Fruit fly (Drosophila melanogaster) whole organism, embryonic: ENCODE data around the gene Ccn.

Experiments
- ATbp ChIP-seq: fragments of 200-800 bp; sonication (Bioruptor generic); optimal IDR thresholded peaks from 2 replicates; lab custom pipeline; 2017; ENCODE audit warnings: missing biosample characterization, mild to moderate bottlenecking, missing genetic modification characterization, missing genetic modification reagents
- Antp ChIP-seq: fragments of 200-800 bp; sonication (Bioruptor generic); optimal IDR thresholded peaks from 3 replicates; lab custom pipeline; 2016; ENCODE audit warnings: missing biosample characterization, missing genetic modification characterization
- CG10565 ChIP-seq: fragments of 200-800 bp; sonication (Bioruptor generic); optimal IDR thresholded peaks from 3 replicates; lab custom pipeline; 2016; ENCODE audit warnings: missing biosample characterization, mild to moderate bottlenecking, missing genetic modification characterization
- CG10654 ChIP-seq: fragments of 200-800 bp; sonication (Bioruptor generic); optimal IDR thresholded peaks from 2 replicates; lab custom pipeline; 2016; ENCODE audit warnings: missing biosample characterization, missing genetic modification characterization
- CG11456 ChIP-seq: fragments of 200-800 bp; sonication (Bioruptor generic); IDR thresholded peaks from 3 replicates; pipeline ENCODE4 v1.3.6; 2022; ENCODE audit warnings: missing biosample characterization, missing genetic modification characterization
- CG14667 ChIP-seq: fragments of 200-800 bp; sonication (Bioruptor generic); IDR thresholded peaks from 2 replicates; pipeline ENCODE4 v1.3.6; 2022; ENCODE audit warnings: missing biosample characterization, missing genetic modification characterization
- CG15073 ChIP-seq: fragments of 200-800 bp; sonication (Bioruptor generic); optimal IDR thresholded peaks from 2 replicates; lab custom pipeline; 2016; ENCODE audit warnings: missing biosample characterization, missing genetic modification characterization
- CG15601 ChIP-seq: fragments of 200-800 bp; sonication (Bioruptor generic); optimal IDR thresholded peaks from 3 replicates; lab custom pipeline; 2019; ENCODE audit warnings: missing biosample characterization, mild to moderate bottlenecking, missing genetic modification characterization, moderate library complexity
- CG17361 ChIP-seq: fragments of 200-800 bp; sonication (Bioruptor generic); IDR thresholded peaks from 3 replicates; pipeline ENCODE4 v1.3.6; 2022; ENCODE audit warnings: missing biosample characterization, missing genetic modification characterization
- CG1792 ChIP-seq: fragments of 200-800 bp; sonication (Bioruptor generic); optimal IDR thresholded peaks from 2 replicates; lab custom pipeline; 2016; ENCODE audit warnings: missing biosample characterization, missing genetic modification characterization
- CG2116 ChIP-seq: fragments of 200-800 bp; sonication (Bioruptor generic); optimal IDR thresholded peaks from 3 replicates; lab custom pipeline; 2018; ENCODE audit warnings: missing biosample characterization, mild to moderate bottlenecking, missing genetic modification characterization
- CG30020 ChIP-seq: fragments of 200-800 bp; optimal IDR thresholded peaks from 2 replicates; lab custom pipeline; 2019; ENCODE audit warnings: missing biosample characterization, mild to moderate bottlenecking, missing genetic modification characterization, moderate library complexity
- CG31365 ChIP-seq: fragments of 200-800 bp; sonication (Bioruptor generic); optimal IDR thresholded peaks from 2 replicates; lab custom pipeline; 2018; ENCODE audit warnings: missing biosample characterization, mild to moderate bottlenecking, missing genetic modification characterization
- CG5245 ChIP-seq: fragments of 200-800 bp; sonication (Bioruptor generic); optimal IDR thresholded peaks from 3 replicates; lab custom pipeline; 2016; ENCODE audit warnings: missing biosample characterization, missing genetic modification characterization
- CG7357 ChIP-seq: fragments of 200-800 bp; sonication (Bioruptor generic); IDR thresholded peaks from 3 replicates; pipeline ENCODE4 v1.3.6; 2022; ENCODE audit warnings: missing biosample characterization, missing genetic modification characterization
- CG8281 ChIP-seq: fragments of 200-800 bp; sonication (Bioruptor generic); optimal IDR thresholded peaks from 2 replicates; lab custom pipeline; 2018; ENCODE audit warnings: missing biosample characterization, mild to moderate bottlenecking, missing genetic modification characterization, moderate library complexity
- CG8765 ChIP-seq: fragments of 200-800 bp; sonication (Bioruptor generic); IDR thresholded peaks from 2 replicates; pipeline ENCODE4 v1.3.6; 2022; ENCODE audit warnings: missing biosample characterization, missing genetic modification characterization
- CG9797 ChIP-seq: fragments of 200-800 bp; sonication (Bioruptor generic); optimal IDR thresholded peaks from 3 replicates; lab custom pipeline; 2018; ENCODE audit warnings: missing biosample characterization, mild to moderate bottlenecking, missing genetic modification characterization
- CG9876 ChIP-seq: fragments of 200-800 bp; sonication (Bioruptor generic); optimal IDR thresholded peaks from 2 replicates; lab custom pipeline; 2016; ENCODE audit warnings: missing biosample characterization, missing genetic modification characterization
- Fer3 ChIP-seq: fragments of 200-800 bp; sonication (Bioruptor generic); optimal IDR thresholded peaks from 2 replicates; lab custom pipeline; 2018; ENCODE audit warnings: missing biosample characterization, mild to moderate bottlenecking, missing genetic modification characterization, moderate library complexity
- HmgZ ChIP-seq: fragments of 200-800 bp; sonication (Bioruptor generic); optimal IDR thresholded peaks from 2 replicates; lab custom pipeline; 2018; ENCODE audit warnings: missing biosample characterization, mild to moderate bottlenecking, missing genetic modification characterization
- Hmr ChIP-seq: fragments of 200-800 bp; sonication (Bioruptor generic); optimal IDR thresholded peaks from 3 replicates; lab custom pipeline; 2017; ENCODE audit warnings: mild to moderate bottlenecking, missing biosample characterization, missing genetic modification reagents, missing genetic modification characterization
- Nf-YB ChIP-seq: fragments of 200-800 bp; sonication (Bioruptor generic); optimal IDR thresholded peaks from 3 replicates; lab custom pipeline; 2019; ENCODE audit warnings: missing biosample characterization, mild to moderate bottlenecking, missing genetic modification characterization, moderate library complexity
- Poxn ChIP-seq: fragments of 200-800 bp; sonication (Bioruptor generic); IDR thresholded peaks from 2 replicates; pipeline ENCODE4 v1.3.6; 2022; ENCODE audit warnings: missing biosample characterization, missing genetic modification characterization
- Rfx ChIP-seq: fragments of 200-800 bp; sonication (Bioruptor generic); IDR thresholded peaks from 2 replicates; pipeline ENCODE4 v1.3.6; 2022; ENCODE audit warnings: missing biosample characterization, missing genetic modification characterization
- Vsx1 ChIP-seq: fragments of 200-800 bp; sonication (Bioruptor generic); optimal IDR thresholded peaks from 2 replicates; lab custom pipeline; 2017; ENCODE audit warnings: missing biosample characterization, mild to moderate bottlenecking, missing genetic modification characterization, missing genetic modification reagents
- ash1 ChIP-seq: fragments of 200-800 bp; sonication (Bioruptor generic); optimal IDR thresholded peaks from 2 replicates; lab custom pipeline; 2018; ENCODE audit warnings: missing biosample characterization, mild to moderate bottlenecking, missing genetic modification characterization
- chn ChIP-seq: fragments of 200-800 bp; sonication (Bioruptor generic); optimal IDR thresholded peaks from 2 replicates; lab custom pipeline; 2016; ENCODE audit warnings: missing biosample characterization, missing genetic modification characterization
- crol ChIP-seq: fragments of 200-800 bp; sonication (Bioruptor generic); IDR thresholded peaks from 2 replicates; pipeline ENCODE4 v1.3.6; 2022; ENCODE audit warnings: missing biosample characterization, missing genetic modification characterization
- dan ChIP-seq: fragments of 200-800 bp; sonication (Bioruptor generic); IDR thresholded peaks from 2 replicates; pipeline ENCODE4 v1.3.6; 2022; ENCODE audit warnings: missing biosample characterization, missing genetic modification characterization
- dysf ChIP-seq: fragments of 200-800 bp; sonication (Bioruptor generic); IDR thresholded peaks from 3 replicates; pipeline ENCODE4 v1.3.6; 2022; ENCODE audit warnings: missing biosample characterization, missing genetic modification characterization
- esg ChIP-seq: fragments of 200-800 bp; sonication (Bioruptor generic); conservative IDR thresholded peaks from 2 replicates; pipeline ENCODE4 v1.3.6; 2022; ENCODE audit warnings: missing biosample characterization, missing genetic modification characterization
- exex ChIP-seq: fragments of 200-800 bp; sonication (Bioruptor generic); optimal IDR thresholded peaks from 4 replicates; lab custom pipeline; 2018; ENCODE audit warnings: missing biosample characterization, mild to moderate bottlenecking, missing genetic modification characterization, moderate library complexity
- fd102C ChIP-seq: fragments of 200-800 bp; sonication (Bioruptor generic); optimal IDR thresholded peaks from 2 replicates; lab custom pipeline; 2018; ENCODE audit warnings: missing biosample characterization, mild to moderate bottlenecking, missing genetic modification characterization, moderate library complexity
- jing ChIP-seq: fragments of 200-800 bp; sonication (Bioruptor generic); optimal IDR thresholded peaks from 2 replicates; lab custom pipeline; 2018; ENCODE audit warnings: missing biosample characterization, mild to moderate bottlenecking, missing genetic modification characterization
- kni ChIP-seq: fragments of 200-800 bp; sonication (Bioruptor generic); optimal IDR thresholded peaks from 3 replicates; lab custom pipeline; 2017; ENCODE audit warnings: mild to moderate bottlenecking, missing biosample characterization, missing genetic modification reagents, missing genetic modification characterization
- lab ChIP-seq: fragments of 200-800 bp; sonication (Bioruptor generic); optimal IDR thresholded peaks from 3 replicates; lab custom pipeline; 2017; ENCODE audit warnings: missing biosample characterization, missing genetic modification characterization, mild to moderate bottlenecking, moderate library complexity, missing genetic modification reagents
- maf-S ChIP-seq: fragments of 200-800 bp; sonication (Bioruptor generic); optimal IDR thresholded peaks from 2 replicates; lab custom pipeline; 2016; ENCODE audit warnings: missing biosample characterization, missing genetic modification characterization
- pan ChIP-seq, 4 experiments: fragments of >200 bp in 3 of 4; fragments of 200-800 bp in 1 of 4; sonication (Bioruptor generic) in 1 of 4; optimal IDR thresholded peaks in 3 of 4; IDR thresholded peaks in 1 of 4; 2 replicates each; pipeline versions ENCODE4 v1.3.6 to Lab custom; 2017 to 2022; ENCODE audit warnings: missing biosample characterization in 2 of 4, missing genetic modification characterization in 2 of 4, mixed read lengths in 1 of 4
- peb ChIP-seq: fragments of 200-800 bp; sonication (Bioruptor generic); IDR thresholded peaks from 2 replicates; pipeline ENCODE4 v1.3.6; 2022; ENCODE audit warnings: missing biosample characterization, missing genetic modification characterization
- pita ChIP-seq: fragments of 200-800 bp; sonication (Bioruptor generic); optimal IDR thresholded peaks from 2 replicates; lab custom pipeline; 2017; ENCODE audit warnings: missing biosample characterization, mild to moderate bottlenecking, missing genetic modification characterization
- ranshi ChIP-seq: fragments of 200-800 bp; sonication (Bioruptor generic); IDR thresholded peaks from 2 replicates; pipeline ENCODE4 v1.3.6; 2022; ENCODE audit warnings: missing biosample characterization, missing genetic modification characterization
- row ChIP-seq: fragments of 200-800 bp; sonication (Bioruptor generic); IDR thresholded peaks from 3 replicates; pipeline ENCODE4 v1.3.6; 2022; ENCODE audit warnings: missing biosample characterization, missing genetic modification characterization
- sens ChIP-seq: fragments of 200-800 bp; sonication (Bioruptor generic); peaks from one replicate; lab custom pipeline; 2016; ENCODE audit warnings: missing biosample characterization, missing genetic modification characterization
- stwl ChIP-seq: fragments of 200-800 bp; sonication (Bioruptor generic); optimal IDR thresholded peaks from 3 replicates; lab custom pipeline; 2018; ENCODE audit warnings: missing biosample characterization, mild to moderate bottlenecking, missing genetic modification characterization, moderate library complexity
- tll ChIP-seq, 2 experiments: fragments of 200-800 bp in 1 of 2; fragments of >200 bp in 1 of 2; sonication (Bioruptor generic) in 1 of 2; optimal IDR thresholded peaks; 2 replicates each; lab custom pipeline; 2017 to 2019; ENCODE audit warnings: missing biosample characterization in 2 of 2, missing genetic modification characterization in 2 of 2, mild to moderate bottlenecking in 1 of 2, moderate library complexity in 1 of 2
- toy ChIP-seq: fragments of 200-800 bp; sonication (Bioruptor generic); IDR thresholded peaks from 2 replicates; pipeline ENCODE4 v1.3.6; 2022; ENCODE audit warnings: missing biosample characterization, missing genetic modification characterization
- ttk ChIP-seq: fragments of 200-800 bp; sonication (Bioruptor generic); IDR thresholded peaks from 2 replicates; pipeline ENCODE4 v2.1.2; 2022; ENCODE audit warnings: missing biosample characterization, missing genetic modification characterization

The Ccn gene

dm6 chr3L:17757156-17758083, 67.6 kb downstream of the Ccn start (continued):
- TF ChIP-seq CG8281 (tag; lab: Kevin White, UChicago) (peak; percentile 45), toy (GFP tag; lab: Robert Waterston, UW) (no peak), Nf-YB (GFP tag; lab: Kevin White, UChicago) (peak; percentile 64), pita (GFP tag; lab: Kevin White, UChicago) (no peak), sens (peak; percentile 98), crol (GFP tag; lab: Robert Waterston, UW) (peak; percentile 88), lab (GFP tag; lab: Kevin White, UChicago) (peak; percentile 68), jing (GFP tag; lab: Kevin White, UChicago) (peak; percentile 67), HmgZ (tag; lab: Kevin White, UChicago) (peak; percentile 23), stwl (peak; percentile 21), ATbp (GFP tag; lab: Kevin White, UChicago) (peak; percentile 62), Rfx (GFP tag; lab: Robert Waterston, UW) (no peak), ash1 (GFP tag; lab: Kevin White, UChicago) (no peak), chn (GFP tag; lab: Kevin White, UChicago) (peak; percentile 78), ranshi (peak; percentile 26; the same call in 1 of the 2 replicates), CG31365 (no peak), row (GFP tag; lab: Robert Waterston, UW) (peak; percentile 83), exex (tag; lab: Kevin White, UChicago) (peak; percentile 10), Hmr (peak; percentile 51), Poxn (GFP tag; lab: Robert Waterston, UW) (no peak), CG30020 (peak; percentile 52), CG1792 (GFP tag; lab: Kevin White, UChicago) (no peak), fd102C (GFP tag; lab: Kevin White, UChicago) (peak; percentile 20), CG10565 (GFP tag; lab: Kevin White, UChicago) (no peak), ttk (GFP tag; lab: Robert Waterston, UW) (peak; percentile 47; the same call in 1 of the 2 replicates), CG15073 (no peak), CG9876 (GFP tag; lab: Kevin White, UChicago) (no peak), pan (optimal IDR thresholded peaks at IDR 0.05; lab: Kevin White, UChicago) (no peak), pan (GFP tag; optimal IDR thresholded peaks at IDR 0.05 in 1 of 2, IDR thresholded peaks at IDR 0.05 in 1 of 2) (peak in 1 of 2 experiments; percentile 37), dysf (peak; percentile 69; the same call in 2 of the 3 replicates), tll (GFP tag; optimal IDR thresholded peaks at IDR 0.05; lab: Kevin White, UChicago) (no peak), Antp (GFP tag; lab: Kevin White, UChicago) (peak; percentile 55), CG14667 (peak; percentile 43; the same call in 1 of the 2 replicates), CG10654 (peak; percentile 54), Fer3 (tag; lab: Kevin White, UChicago) (peak; percentile 35), CG9797 (peak; percentile 26), CG17361 (GFP tag; lab: Robert Waterston, UW) (peak; percentile 96), peb (GFP tag; lab: Robert Waterston, UW) (peak; percentile 69), kni (GFP tag; lab: Kevin White, UChicago) (peak; percentile 67), Vsx1 (peak; percentile 63), dan (GFP tag; lab: Robert Waterston, UW) (peak; percentile 73), CG2116 (peak; percentile 52), CG11456 (GFP tag; lab: Robert Waterston, UW) (no peak), CG15601 (peak; percentile 82), CG8765 (GFP tag; lab: Robert Waterston, UW) (no peak; the same call in 1 of the 2 replicates), CG5245 (GFP tag; lab: Kevin White, UChicago) (peak; percentile 69), esg (GFP tag; lab: Robert Waterston, UW) (peak; percentile 71), CG7357 (GFP tag; lab: Robert Waterston, UW) (peak; percentile 59; the same call in 1 of the 3 replicates), maf-S (GFP tag; lab: Kevin White, UChicago) (no peak)
